Worm (Caenorhabditis elegans) whole organism, L4/young adult: ENCODE data around the gene mig-21.

Experiments
- W03F9.2 ChIP-seq: fragments of 150-350 bp; optimal IDR thresholded peaks from 2 replicates; lab custom pipeline; 2014; ENCODE audit warnings: missing biosample characterization, missing genetic modification characterization
- dao-5 ChIP-seq: sonication (generic microtip); optimal IDR thresholded peaks from 2 replicates; lab custom pipeline; 2016; ENCODE audit warnings: missing genotype, missing genetic modification characterization, moderate library complexity, missing compliant biosample characterization
- him-1 ChIP-seq: sonication (generic microtip); optimal IDR thresholded peaks from 2 replicates; lab custom pipeline; 2016; ENCODE audit warnings: missing genotype, missing genetic modification reagents, missing genetic modification characterization, missing compliant biosample characterization

ce11 chrIII:5925724-5926123, 47.5 kb upstream of the mig-21 start, which contains the start of the genes dnc-2 and bcl-7:
- TF ChIP-seq him-1 (tag; lab: Kevin White, UChicago) = no peak
- peak; percentile 8 for TF ChIP-seq W03F9.2
- TF ChIP-seq dao-5 = no peak
